Worm (Caenorhabditis elegans): ENCODE measurements around the gene his-60.

Gene his-60

ce11 chrIV:7503322-7503721 is 15.5 kb upstream of the his-60 start, which contains the start of gene glt-6:
TSS of gene glt-6 (plus strand) at chrIV:7503622.
- no peak for TF ChIP-seq unc-62 (GFP tag; optimal IDR thresholded peaks at IDR 0.05)

- TF ChIP-seq unc-62 (GFP tag; optimal IDR thresholded peaks at IDR 0.05), result no peak
Measured at ce11 chrIV:7501337-7501736, 13.5 kb upstream of the his-60 start, which contains the start of gene F55G1.15. TSS of gene F55G1.15 (minus strand) at chrIV:7501437.

- TF ChIP-seq unc-62 (GFP tag; optimal IDR thresholded peaks at IDR 0.05), result no peak
Measured at ce11 chrIV:7500924-7501323, 13.1 kb upstream of the his-60 start.

- no peak for TF ChIP-seq unc-62 (GFP tag; optimal IDR thresholded peaks at IDR 0.05)
Measured at ce11 chrIV:7499302-7499701, 11.5 kb upstream of the his-60 start.

- no peak for TF ChIP-seq unc-62 (GFP tag; optimal IDR thresholded peaks at IDR 0.05)
Measured at ce11 chrIV:7497750-7498149, 10.0 kb upstream of the his-60 start, which contains the start of gene egas-4. TSS of gene egas-4 (minus strand) at chrIV:7497850.

ce11 chrIV:7497205-7497604 is 9.4 kb upstream of the his-60 start:
- TF ChIP-seq unc-62 (GFP tag; optimal IDR thresholded peaks at IDR 0.05), result no peak

ce11 chrIV:7491464-7491863 is 3.7 kb upstream of the his-60 start, which contains the start of gene F55G1.1:
TSS of gene F55G1.1 (plus strand) at chrIV:7491764.
- TF ChIP-seq unc-62 (GFP tag; optimal IDR thresholded peaks at IDR 0.05), result no peak

- no peak for TF ChIP-seq unc-62 (GFP tag; optimal IDR thresholded peaks at IDR 0.05)
Measured at ce11 chrIV:7488457-7488783, 628 bp upstream of the his-60 start.

ce11 chrIV:7486201-7486947 is 1.4 kb downstream of the his-60 start, which contains the start of the genes his-61 and his-62:
TSS of gene his-61 (minus strand) at chrIV:7486217.
TSS of gene his-62 (plus strand) at chrIV:7486545.
- TF ChIP-seq unc-62 (GFP tag; optimal IDR thresholded peaks at IDR 0.05), result no peak

ce11 chrIV:7478134-7478533 is 9.7 kb downstream of the his-60 start, which contains the start of gene rod-1:
TSS of gene rod-1 (plus strand) at chrIV:7478452.
- TF ChIP-seq unc-62 (GFP tag; optimal IDR thresholded peaks at IDR 0.05), result no peak

- TF ChIP-seq unc-62 (GFP tag; optimal IDR thresholded peaks at IDR 0.05), result no peak
Measured at ce11 chrIV:7477697-7478096, 10.1 kb downstream of the his-60 start.

ce11 chrIV:7477197-7477596 is 10.6 kb downstream of the his-60 start, which contains the start of gene pycr-4:
TSS of gene pycr-4 (minus strand) at chrIV:7477297.
- TF ChIP-seq unc-62 (GFP tag; optimal IDR thresholded peaks at IDR 0.05), result no peak

- no peak for TF ChIP-seq unc-62 (GFP tag; optimal IDR thresholded peaks at IDR 0.05)
Measured at ce11 chrIV:7474826-7475225, 13.0 kb downstream of the his-60 start, which contains the start of gene slc-25A18.2. TSS of gene slc-25A18.2 (plus strand) at chrIV:7475041.

ce11 chrIV:7473159-7473649 is 14.6 kb downstream of the his-60 start, which contains the start of the genes plk-3 and F55G1.6:
TSS of gene plk-3 (minus strand) at chrIV:7473209.
TSS of gene F55G1.6 (plus strand) at chrIV:7473517.
- TF ChIP-seq unc-62 (GFP tag; optimal IDR thresholded peaks at IDR 0.05), result no peak

- TF ChIP-seq unc-62 (GFP tag; optimal IDR thresholded peaks at IDR 0.05), result no peak
Measured at ce11 chrIV:7469782-7470413, 17.9 kb downstream of the his-60 start, which contains the start of gene F55G1.7. TSS of gene F55G1.7 (minus strand) at chrIV:7469832.

- no peak for TF ChIP-seq unc-62 (GFP tag; optimal IDR thresholded peaks at IDR 0.05)
Measured at ce11 chrIV:7468638-7469037, 19.2 kb downstream of the his-60 start.
